Fruit fly (Drosophila melanogaster) S2 (cell line): ENCODE measurements around the gene CG10324.

Experiments used
- CG8478 ChIP-seq: fragments of >200 bp; optimal IDR thresholded peaks from 2 replicates; lab custom pipeline; 2018
- CTCF ChIP-seq, 2 experiments: fragments of >200 bp; optimal IDR thresholded peaks; 2 replicates each; lab custom pipeline; 2018

- TF ChIP-seq CG8478 (lab: Kevin White, UChicago): no peak
- no peak for TF ChIP-seq CTCF (optimal IDR thresholded peaks at IDR 0.05; lab: Kevin White, UChicago)
Observed at dm6 chr3R:16643591-16643990, 3.2 kb downstream of the CG10324 start, which contains the start of gene Arl6IP1.
